Fruit fly (Drosophila melanogaster): Measurements from ENCODE around the gene CG32633.

DNA sequence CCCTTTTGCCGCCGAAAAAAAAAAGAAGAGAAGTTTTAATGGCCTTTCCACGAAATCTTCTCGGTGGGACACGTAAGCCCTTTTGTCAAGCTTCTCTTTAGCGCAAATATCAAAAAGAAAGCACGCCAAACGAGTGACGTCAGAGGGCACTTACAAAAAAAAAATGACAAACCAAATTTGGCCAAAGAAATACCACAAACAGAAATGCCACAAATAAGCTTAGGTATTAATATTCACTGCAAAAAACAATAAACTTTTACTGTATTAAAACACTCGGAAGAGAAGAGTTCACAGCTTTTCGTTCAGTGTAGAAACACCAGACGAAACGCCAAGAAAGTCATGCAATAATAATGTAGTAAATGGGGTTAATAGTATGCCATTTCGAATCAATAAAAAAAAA is 6.7 kb downstream of the CG32633 start:
- no peak for TF ChIP-seq Dll (optimal IDR thresholded peaks at IDR 0.05)
- no peak for TF ChIP-seq pan (optimal IDR thresholded peaks at IDR 0.05)
